Worm (Caenorhabditis elegans): ENCODE measurements around the gene F07C6.6.

Gene F07C6.6

ce11 chrIV:12805595-12805994 is 13.0 kb downstream of the F07C6.6 start, which contains the start of gene F07C6.4:
Gene F07C6.4 (plus strand): TSS chrIV:12805924.
- TF ChIP-seq ztf-4 (tag; optimal IDR thresholded peaks at IDR 0.05) (no peak), Y116A8C.19 (tag; optimal IDR thresholded peaks at IDR 0.05; ENCODE audit: borderline replicate concordance) (no peak), swsn-7 (tag; optimal IDR thresholded peaks at IDR 0.05) (no peak), pag-3 (tag; optimal IDR thresholded peaks at IDR 0.05; ENCODE audit: borderline replicate concordance, insufficient read depth) (no peak), ceh-88 (GFP tag; IDR thresholded peaks at IDR 0.05) (no peak), nhr-20 (tag; optimal IDR thresholded peaks at IDR 0.05) (no peak), hpl-2 (GFP tag; optimal IDR thresholded peaks at IDR 0.05) (no peak), mab-9 (GFP tag; IDR thresholded peaks at IDR 0.05) (no peak)

ce11 chrIV:12811554-12811953 is 19.0 kb downstream of the F07C6.6 start:
- TF ChIP-seq fos-1 (tag; optimal IDR thresholded peaks at IDR 0.05) (no peak), mab-9 (GFP tag; IDR thresholded peaks at IDR 0.05) (no peak), C16A3.4 (tag; optimal IDR thresholded peaks at IDR 0.05) (no peak), unc-86 (tag; optimal IDR thresholded peaks at IDR 0.05) (peak; percentile 27), sox-4 (tag; optimal IDR thresholded peaks at IDR 0.05) (no peak)

- TF ChIP-seq ama-1 (optimal IDR thresholded peaks at IDR 0.05) (no peak), efl-1 (optimal IDR thresholded peaks at IDR 0.05) (no peak), efl-1 (GFP tag; optimal IDR thresholded peaks at IDR 0.05 in 1 of 2) (peak in 1 of 2 experiments; percentile 22)
Measured at ce11 chrIV:12813822-12814221, 21.2 kb downstream of the F07C6.6 start.

- peak; percentile 50 for TF ChIP-seq blmp-1 (tag; optimal IDR thresholded peaks at IDR 0.05)
- TF ChIP-seq pag-3 (tag; optimal IDR thresholded peaks at IDR 0.05; ENCODE audit: borderline replicate concordance, insufficient read depth): no peak
- no peak for TF ChIP-seq lin-39 (tag; optimal IDR thresholded peaks at IDR 0.05)
- peak; percentile 27 for TF ChIP-seq nhr-85 (tag)
Measured at ce11 chrIV:12816636-12817035, 24.0 kb downstream of the F07C6.6 start.

- TF ChIP-seq C34B4.2 (tag; optimal IDR thresholded peaks at IDR 0.05): no peak
- no peak for TF ChIP-seq unc-62 (GFP tag; optimal IDR thresholded peaks at IDR 0.05)
- no peak for TF ChIP-seq nhr-71 (tag; optimal IDR thresholded peaks at IDR 0.05)
- TF ChIP-seq dsc-1 (tag; optimal IDR thresholded peaks at IDR 0.05): peak; percentile 56
- peak; percentile 17 for TF ChIP-seq lin-14 (GFP tag; optimal IDR thresholded peaks at IDR 0.05)
Measured at ce11 chrIV:12817539-12817938, 24.9 kb downstream of the F07C6.6 start.

- TF ChIP-seq alr-1 (tag; optimal IDR thresholded peaks at IDR 0.05; ENCODE audit: borderline replicate concordance) (no peak), fkh-10 (GFP tag; optimal IDR thresholded peaks at IDR 0.05) (no peak), nhr-76 (tag; optimal IDR thresholded peaks at IDR 0.05) (no peak)
Measured at ce11 chrIV:12825304-12825703, 32.7 kb downstream of the F07C6.6 start, which contains the start of gene M02B1.4. Gene M02B1.4 (minus strand): TSS chrIV:12825312.

- TF ChIP-seq pqm-1 (tag; optimal IDR thresholded peaks at IDR 0.05) (no peak), snu-23 (GFP tag; optimal IDR thresholded peaks at IDR 0.05) (no peak), nhr-12 (tag; optimal IDR thresholded peaks at IDR 0.05) (no peak), lin-13 (GFP tag; optimal IDR thresholded peaks at IDR 0.05) (no peak), pag-3 (tag; optimal IDR thresholded peaks at IDR 0.05; ENCODE audit: borderline replicate concordance, insufficient read depth) (no peak), nhr-85 (tag) (no peak), nhr-19 (GFP tag; conservative IDR thresholded peaks at IDR 0.05) (no peak), fkh-8 (tag; optimal IDR thresholded peaks at IDR 0.05) (peak; percentile 6), efl-1 (optimal IDR thresholded peaks at IDR 0.05) (no peak), efl-1 (GFP tag; optimal IDR thresholded peaks at IDR 0.05 in 1 of 2) (peak in 1 of 2 experiments; percentile 41), lin-14 (GFP tag; optimal IDR thresholded peaks at IDR 0.05) (peak; percentile 50), ets-5 (GFP tag; IDR thresholded peaks at IDR 0.05) (no peak)
Measured at ce11 chrIV:12830829-12831392, 38.3 kb downstream of the F07C6.6 start.
